Worm (Caenorhabditis elegans): ENCODE measurements around the gene F26G1.5.

ce11 chrII:4762574-4763285, 8.5 kb downstream of the F26G1.5 start, which contains the start of gene F26G1.2:
- TF ChIP-seq B0310.2 (tag; optimal IDR thresholded peaks at IDR 0.05) = no peak
- TF ChIP-seq ceh-36 (tag; optimal IDR thresholded peaks at IDR 0.05) = no peak
- TF ChIP-seq ama-1 (optimal IDR thresholded peaks at IDR 0.05) = no peak
- no peak for TF ChIP-seq ceh-13 (GFP tag; optimal IDR thresholded peaks at IDR 0.05)
- no peak for TF ChIP-seq flt-1 (GFP tag; IDR thresholded peaks at IDR 0.05)
- TF ChIP-seq ets-7 (tag; optimal IDR thresholded peaks at IDR 0.05) = no peak
- no peak for TF ChIP-seq scrt-1 (GFP tag; IDR thresholded peaks at IDR 0.05)
- TF ChIP-seq tbx-11 (GFP tag; IDR thresholded peaks at IDR 0.05) = no peak
- TF ChIP-seq tra-4 (tag; optimal IDR thresholded peaks at IDR 0.05) = no peak
- no peak for TF ChIP-seq pes-1 (GFP tag; IDR thresholded peaks at IDR 0.05)
- TF ChIP-seq hmg-4 (GFP tag; optimal IDR thresholded peaks at IDR 0.05) = no peak
- TF ChIP-seq hmbx-1 (tag; optimal IDR thresholded peaks at IDR 0.05) = no peak
- TF ChIP-seq aly-1 (tag; optimal IDR thresholded peaks at IDR 0.05) = no peak
- no peak for TF ChIP-seq sea-1 (GFP tag; conservative IDR thresholded peaks at IDR 0.05)

Data from whole organism, early embryonic.